Fruit fly (Drosophila melanogaster) whole organism, embryonic: ENCODE measurements around the gene bon.

ENCODE experiments used
- Atf3 ChIP-seq: fragments of 200-800 bp; sonication (Bioruptor generic); optimal IDR thresholded peaks from 3 replicates; lab custom pipeline; 2016; ENCODE audit warnings: missing biosample characterization, missing genetic modification characterization
- Atf6 ChIP-seq: fragments of 200-800 bp; sonication (Bioruptor generic); IDR thresholded peaks from 2 replicates; pipeline ENCODE4 v1.3.6; 2022; ENCODE audit warnings: missing biosample characterization, missing genetic modification characterization
- BEAF-32 ChIP-seq: fragments of 200-800 bp; sonication (Bioruptor generic); optimal IDR thresholded peaks from 3 replicates; lab custom pipeline; 2017; ENCODE audit warnings: missing biosample characterization, missing genetic modification characterization, mild to moderate bottlenecking, moderate library complexity, missing genetic modification reagents
- CG10147 ChIP-seq: fragments of 200-800 bp; sonication (Bioruptor generic); optimal IDR thresholded peaks from 2 replicates; lab custom pipeline; 2019; ENCODE audit warnings: missing biosample characterization, mild to moderate bottlenecking, missing genetic modification characterization, moderate library complexity
- CG10431 ChIP-seq: fragments of 200-800 bp; sonication (Bioruptor generic); optimal IDR thresholded peaks from 3 replicates; lab custom pipeline; 2018; ENCODE audit warnings: missing biosample characterization, mild to moderate bottlenecking, missing genetic modification characterization
- CG10543 ChIP-seq: fragments of 200-800 bp; sonication (Bioruptor generic); optimal IDR thresholded peaks from 3 replicates; lab custom pipeline; 2017; ENCODE audit warnings: missing biosample characterization, mild to moderate bottlenecking, missing genetic modification characterization, moderate library complexity
- CG11695 ChIP-seq: fragments of 200-800 bp; sonication (Bioruptor generic); IDR thresholded peaks from 3 replicates; pipeline ENCODE4 v1.3.6; 2022; ENCODE audit warnings: missing biosample characterization, missing genetic modification characterization
- CG1233 ChIP-seq: fragments of 200-800 bp; sonication (Bioruptor generic); optimal IDR thresholded peaks from 4 replicates; lab custom pipeline; 2018; ENCODE audit warnings: missing biosample characterization, mild to moderate bottlenecking, missing genetic modification characterization
- CG15269 ChIP-seq: fragments of 200-800 bp; sonication (Bioruptor generic); optimal IDR thresholded peaks from 2 replicates; lab custom pipeline; 2018; ENCODE audit warnings: missing biosample characterization, mild to moderate bottlenecking, missing genetic modification characterization, moderate library complexity
- CG15696 ChIP-seq: fragments of 200-800 bp; sonication (Bioruptor generic); optimal IDR thresholded peaks from 2 replicates; lab custom pipeline; 2019; ENCODE audit warnings: missing biosample characterization, mild to moderate bottlenecking, missing genetic modification characterization, moderate library complexity
- CG18262 ChIP-seq: fragments of 200-800 bp; optimal IDR thresholded peaks from 3 replicates; lab custom pipeline; 2019; ENCODE audit warnings: missing biosample characterization, mild to moderate bottlenecking, missing genetic modification characterization, moderate library complexity
- CG18619 ChIP-seq: fragments of 200-800 bp; sonication (Bioruptor generic); optimal IDR thresholded peaks from 3 replicates; lab custom pipeline; 2017; ENCODE audit warnings: missing biosample characterization, mild to moderate bottlenecking, missing genetic modification characterization
- CG3407 ChIP-seq: fragments of 200-800 bp; sonication (Bioruptor generic); optimal IDR thresholded peaks from 2 replicates; lab custom pipeline; 2018; ENCODE audit warnings: missing biosample characterization, mild to moderate bottlenecking, missing genetic modification characterization
- CG42726 ChIP-seq: fragments of 200-800 bp; sonication (Bioruptor generic); IDR thresholded peaks from 2 replicates; pipeline ENCODE4 v1.3.6; 2022; ENCODE audit warnings: missing biosample characterization, missing genetic modification characterization; ENCODE audit not compliant: partially characterized antibody
- CG5180 ChIP-seq: fragments of 200-800 bp; sonication (Bioruptor generic); optimal IDR thresholded peaks from 3 replicates; lab custom pipeline; 2017; ENCODE audit warnings: missing biosample characterization, missing genetic modification characterization, mild to moderate bottlenecking, moderate library complexity, missing genetic modification reagents
- CG6272 ChIP-seq: fragments of 200-800 bp; sonication (Bioruptor generic); IDR thresholded peaks from 2 replicates; pipeline ENCODE4 v1.3.6; 2022; ENCODE audit warnings: missing biosample characterization, missing genetic modification characterization
- CG6765 ChIP-seq: fragments of 200-800 bp; sonication (Bioruptor generic); optimal IDR thresholded peaks from 3 replicates; lab custom pipeline; 2017; ENCODE audit warnings: missing biosample characterization, mild to moderate bottlenecking, missing genetic modification characterization
- CG7745 ChIP-seq: fragments of 200-800 bp; sonication (Bioruptor generic); optimal IDR thresholded peaks from 2 replicates; lab custom pipeline; 2018; ENCODE audit warnings: missing biosample characterization, mild to moderate bottlenecking, missing genetic modification characterization, moderate library complexity
- CG9876 ChIP-seq: fragments of 200-800 bp; sonication (Bioruptor generic); optimal IDR thresholded peaks from 2 replicates; lab custom pipeline; 2016; ENCODE audit warnings: missing biosample characterization, missing genetic modification characterization
- D19A ChIP-seq: fragments of 200-800 bp; optimal IDR thresholded peaks from 3 replicates; lab custom pipeline; 2019; ENCODE audit warnings: missing biosample characterization, mild to moderate bottlenecking, missing genetic modification characterization, moderate library complexity
- Dfd ChIP-seq, 2 experiments: fragments of >200 bp; optimal IDR thresholded peaks; 2 replicates each; lab custom pipeline; 2017; ENCODE audit warnings: missing biosample characterization in 2 of 2, missing genetic modification characterization in 2 of 2
- Eip74EF ChIP-seq, 2 experiments: fragments of 200-800 bp in 1 of 2; fragments of >200 bp in 1 of 2; sonication (Bioruptor generic) in 1 of 2; optimal IDR thresholded peaks; 2 replicates each; lab custom pipeline; 2017 to 2019; ENCODE audit warnings: missing biosample characterization in 2 of 2, missing genetic modification characterization in 2 of 2, mild to moderate bottlenecking in 1 of 2, moderate library complexity in 1 of 2
- Hsf ChIP-seq: fragments of 200-800 bp; sonication (Bioruptor generic); optimal IDR thresholded peaks from 3 replicates; lab custom pipeline; 2016; ENCODE audit warnings: missing biosample characterization, missing genetic modification characterization
- MBD-R2 ChIP-seq: fragments of 200-800 bp; sonication (Bioruptor generic); IDR thresholded peaks from 2 replicates; pipeline ENCODE4 v1.3.6; 2022; ENCODE audit warnings: missing biosample characterization, missing genetic modification characterization
- Meics ChIP-seq: fragments of 200-800 bp; sonication (Bioruptor generic); optimal IDR thresholded peaks from 2 replicates; lab custom pipeline; 2017; ENCODE audit warnings: missing biosample characterization, mild to moderate bottlenecking, missing genetic modification characterization
- Neu2 ChIP-seq: fragments of 200-800 bp; sonication (Bioruptor generic); optimal IDR thresholded peaks from 3 replicates; lab custom pipeline; 2016; ENCODE audit warnings: missing biosample characterization, missing genetic modification characterization, borderline replicate concordance
- Scr ChIP-seq: fragments of 200-800 bp; sonication (Bioruptor generic); IDR thresholded peaks from 2 replicates; pipeline ENCODE4 v1.3.6; 2022; ENCODE audit warnings: missing biosample characterization, missing genetic modification characterization; ENCODE audit not compliant: partially characterized antibody
- YL-1 ChIP-seq: fragments of 200-800 bp; sonication (Bioruptor generic); optimal IDR thresholded peaks from 3 replicates; lab custom pipeline; 2017; ENCODE audit warnings: missing biosample characterization, mild to moderate bottlenecking, missing genetic modification characterization
- ase ChIP-seq: fragments of 200-800 bp; sonication (Bioruptor generic); IDR thresholded peaks from 3 replicates; pipeline ENCODE4 v1.3.6; 2022; ENCODE audit warnings: missing biosample characterization, missing genetic modification characterization
- ash1 ChIP-seq: fragments of 200-800 bp; sonication (Bioruptor generic); optimal IDR thresholded peaks from 2 replicates; lab custom pipeline; 2018; ENCODE audit warnings: missing biosample characterization, mild to moderate bottlenecking, missing genetic modification characterization
- br ChIP-seq: fragments of >200 bp; optimal IDR thresholded peaks from 2 replicates; lab custom pipeline; 2017
- cato ChIP-seq: fragments of 200-800 bp; sonication (Bioruptor generic); optimal IDR thresholded peaks from 2 replicates; lab custom pipeline; 2016; ENCODE audit warnings: missing biosample characterization, missing genetic modification characterization, borderline replicate concordance
- chn ChIP-seq: fragments of 200-800 bp; sonication (Bioruptor generic); optimal IDR thresholded peaks from 2 replicates; lab custom pipeline; 2016; ENCODE audit warnings: missing biosample characterization, missing genetic modification characterization
- croc ChIP-seq: fragments of 200-800 bp; sonication (Bioruptor generic); conservative IDR thresholded peaks from 3 replicates; pipeline ENCODE4 v1.3.6; 2022; ENCODE audit warnings: missing biosample characterization, missing genetic modification characterization
- emc ChIP-seq: fragments of 200-800 bp; sonication (Bioruptor generic); optimal IDR thresholded peaks from 2 replicates; lab custom pipeline; 2016; ENCODE audit warnings: missing biosample characterization, missing genetic modification characterization
- exex ChIP-seq: fragments of 200-800 bp; sonication (Bioruptor generic); optimal IDR thresholded peaks from 4 replicates; lab custom pipeline; 2018; ENCODE audit warnings: missing biosample characterization, mild to moderate bottlenecking, missing genetic modification characterization, moderate library complexity
- insv ChIP-seq, 2 experiments: fragments of 200-800 bp; sonication (Bioruptor generic); optimal IDR thresholded peaks; 3 replicates each; lab custom pipeline; 2016 to 2018; ENCODE audit warnings: missing biosample characterization in 2 of 2, missing genetic modification characterization in 2 of 2
- lilli ChIP-seq: fragments of 200-800 bp; sonication (Bioruptor generic); optimal IDR thresholded peaks from 3 replicates; lab custom pipeline; 2016; ENCODE audit warnings: missing biosample characterization, missing genetic modification characterization
- lov ChIP-seq, 2 experiments: fragments of 200-800 bp in 1 of 2; fragments of >200 bp in 1 of 2; sonication (Bioruptor generic) in 1 of 2; IDR thresholded peaks in 1 of 2; optimal IDR thresholded peaks in 1 of 2; 2 replicates in 1 of 2; 3 replicates in 1 of 2; pipeline versions ENCODE4 v1.3.6 to Lab custom; 2017 to 2022; ENCODE audit warnings: missing biosample characterization in 1 of 2, missing genetic modification characterization in 1 of 2
- maf-S ChIP-seq: fragments of 200-800 bp; sonication (Bioruptor generic); optimal IDR thresholded peaks from 2 replicates; lab custom pipeline; 2016; ENCODE audit warnings: missing biosample characterization, missing genetic modification characterization
- mirr ChIP-seq: fragments of 200-800 bp; sonication (Bioruptor generic); optimal IDR thresholded peaks from 3 replicates; lab custom pipeline; 2018; ENCODE audit warnings: missing biosample characterization, mild to moderate bottlenecking, missing genetic modification characterization
- mld ChIP-seq: fragments of 200-800 bp; sonication (Bioruptor generic); IDR thresholded peaks from 3 replicates; pipeline ENCODE4 v1.3.6; 2022; ENCODE audit warnings: missing biosample characterization, missing genetic modification characterization; ENCODE audit not compliant: partially characterized antibody
- odd ChIP-seq: fragments of 200-800 bp; sonication (Bioruptor generic); optimal IDR thresholded peaks from 2 replicates; lab custom pipeline; 2017; ENCODE audit warnings: missing biosample characterization, mild to moderate bottlenecking, missing genetic modification characterization
- onecut ChIP-seq: fragments of 200-800 bp; sonication (Bioruptor generic); IDR thresholded peaks from 2 replicates; pipeline ENCODE4 v1.3.6; 2022; ENCODE audit warnings: missing biosample characterization, missing genetic modification characterization
- pnt ChIP-seq: fragments of 200-800 bp; sonication (Bioruptor generic); optimal IDR thresholded peaks from 3 replicates; lab custom pipeline; 2016; ENCODE audit warnings: missing biosample characterization, missing genetic modification characterization
- rib ChIP-seq: fragments of 200-800 bp; sonication (Bioruptor generic); IDR thresholded peaks from 2 replicates; pipeline ENCODE4 v1.3.6; 2022; ENCODE audit warnings: missing biosample characterization, missing genetic modification characterization
- seq ChIP-seq: fragments of 200-800 bp; sonication (Bioruptor generic); IDR thresholded peaks from 2 replicates; pipeline ENCODE4 v1.3.6; 2022; ENCODE audit warnings: missing biosample characterization, missing genetic modification characterization
- stc ChIP-seq: fragments of 200-800 bp; sonication (Bioruptor generic); IDR thresholded peaks from 2 replicates; pipeline ENCODE4 v1.3.6; 2022; ENCODE audit warnings: missing biosample characterization, missing genetic modification characterization
- twi ChIP-seq: fragments of 200-800 bp; optimal IDR thresholded peaks from 2 replicates; lab custom pipeline; 2019; ENCODE audit warnings: missing biosample characterization, mild to moderate bottlenecking, missing genetic modification characterization, moderate library complexity
- vnd ChIP-seq: fragments of 200-800 bp; sonication (Bioruptor generic); IDR thresholded peaks from 3 replicates; pipeline ENCODE4 v1.3.6; 2022; ENCODE audit warnings: missing biosample characterization, missing genetic modification characterization; ENCODE audit not compliant: partially characterized antibody
- wor ChIP-seq: fragments of 200-800 bp; sonication (Bioruptor generic); IDR thresholded peaks from 2 replicates; pipeline ENCODE4 v1.3.6; 2022; ENCODE audit warnings: missing biosample characterization, missing genetic modification characterization

The bon gene

dm6 chr3R:20555023-20555422 is 37.9 kb upstream of the bon start (continued):
- TF ChIP-seq CG18262 (tag; lab: Kevin White, UChicago): peak; percentile 67
- TF ChIP-seq vnd (GFP tag; lab: Robert Waterston, UW): no peak
- peak; percentile 72 for TF ChIP-seq CG6765 (GFP tag; lab: Kevin White, UChicago)
- TF ChIP-seq exex: peak; percentile 85
- TF ChIP-seq lov (optimal IDR thresholded peaks at IDR 0.05; lab: Kevin White, UChicago): no peak
- no peak for TF ChIP-seq lov (GFP tag; IDR thresholded peaks at IDR 0.05; lab: Robert Waterston, UW)
- TF ChIP-seq Neu2: no peak
- peak; percentile 50 for TF ChIP-seq CG1233 (GFP tag; lab: Kevin White, UChicago)
- TF ChIP-seq twi: no peak
- TF ChIP-seq croc (GFP tag; lab: Robert Waterston, UW): no peak; the same call in 2 of the 3 replicates
- peak; percentile 42 for TF ChIP-seq mirr (GFP tag; lab: Kevin White, UChicago)
- no peak for TF ChIP-seq seq
- no peak for TF ChIP-seq ash1 (GFP tag; lab: Kevin White, UChicago)
- peak; percentile 78 for TF ChIP-seq Atf6 (GFP tag; lab: Robert Waterston, UW)
- TF ChIP-seq CG3407 (GFP tag; lab: Kevin White, UChicago): no peak
- TF ChIP-seq onecut: peak; percentile 44
- peak; percentile 14 for TF ChIP-seq Meics
- no peak for TF ChIP-seq mld
- TF ChIP-seq ase (GFP tag; lab: Robert Waterston, UW): 0 out of 3 replicates have a peak, but pooled peaks have one; percentile 33
- TF ChIP-seq CG5180 (GFP tag; lab: Kevin White, UChicago): peak; percentile 53
- TF ChIP-seq CG10147 (GFP tag; lab: Kevin White, UChicago): no peak
- TF ChIP-seq YL-1: no peak
- TF ChIP-seq MBD-R2 (GFP tag; lab: Robert Waterston, UW): peak; percentile 37; the same call in 1 of the 2 replicates
- TF ChIP-seq emc (GFP tag; lab: Kevin White, UChicago): peak; percentile 35
- no peak for TF ChIP-seq Scr (GFP tag; lab: Robert Waterston, UW)
- TF ChIP-seq cato (GFP tag; lab: Kevin White, UChicago): no peak
- TF ChIP-seq BEAF-32 (GFP tag; lab: Kevin White, UChicago): no peak
- no peak for TF ChIP-seq CG18619 (GFP tag; lab: Kevin White, UChicago)
- TF ChIP-seq D19A (tag; lab: Kevin White, UChicago): peak; percentile 69
- TF ChIP-seq Hsf (GFP tag; lab: Kevin White, UChicago): no peak
- no peak for TF ChIP-seq chn
- no peak for TF ChIP-seq insv (GFP tag; optimal IDR thresholded peaks at IDR 0.05; lab: Kevin White, UChicago)
- no peak for TF ChIP-seq CG42726 (GFP tag; lab: Robert Waterston, UW)
- no peak for TF ChIP-seq CG7745

dm6 chr3R:20555720-20556280 is 37.1 kb upstream of the bon start:
- no peak for TF ChIP-seq Atf3 (GFP tag; lab: Kevin White, UChicago)
- no peak for TF ChIP-seq maf-S
- TF ChIP-seq CG11695 (GFP tag; lab: Robert Waterston, UW): peak; percentile 6; the same call in 1 of the 3 replicates
- peak; percentile 41; the same call in 1 of the 2 replicates for TF ChIP-seq rib (GFP tag; lab: Robert Waterston, UW)
- TF ChIP-seq lilli (GFP tag; lab: Kevin White, UChicago): no peak
- TF ChIP-seq CG6272 (GFP tag; lab: Robert Waterston, UW): no peak
- 0 out of 2 replicates have a peak, but pooled peaks have one; percentile 8 for TF ChIP-seq stc
- no peak for TF ChIP-seq br
- peak; percentile 53 for TF ChIP-seq odd (GFP tag; lab: Kevin White, UChicago)
- peak; percentile 52 for TF ChIP-seq CG10431 (GFP tag; lab: Kevin White, UChicago)
- TF ChIP-seq CG15696 (tag; lab: Kevin White, UChicago): peak; percentile 64
- peak; percentile 95 for TF ChIP-seq CG10543 (GFP tag; lab: Kevin White, UChicago)
- TF ChIP-seq wor (GFP tag; lab: Robert Waterston, UW): no peak
- peak in 1 of 2 experiments; percentile 30 for TF ChIP-seq Eip74EF (GFP tag; optimal IDR thresholded peaks at IDR 0.05; lab: Kevin White, UChicago)
- no peak for TF ChIP-seq pnt
- TF ChIP-seq CG9876: no peak
- TF ChIP-seq CG15269 (tag; lab: Kevin White, UChicago): no peak
- no peak for TF ChIP-seq Dfd (GFP tag; optimal IDR thresholded peaks at IDR 0.05; lab: Kevin White, UChicago)
